Worm (Caenorhabditis elegans): Measurements from ENCODE around the gene srw-48.
"Not testable (repeated sequence)": the region's sequence is repeated elsewhere in the genome, so short reads cannot be mapped to it uniquely, and the experiment has no call there.

- not testable (repeated sequence) for TF ChIP-seq ama-1 (optimal IDR thresholded peaks at IDR 0.05); ceh-36 (tag; optimal IDR thresholded peaks at IDR 0.05); tbx-11 (GFP tag; IDR thresholded peaks at IDR 0.05); ceh-13 (GFP tag; optimal IDR thresholded peaks at IDR 0.05); pes-1 (GFP tag; IDR thresholded peaks at IDR 0.05); tbx-37 (GFP tag; conservative IDR thresholded peaks at IDR 0.05); hmbx-1 (tag; optimal IDR thresholded peaks at IDR 0.05); aly-1 (tag; optimal IDR thresholded peaks at IDR 0.05); ets-7 (tag; optimal IDR thresholded peaks at IDR 0.05); flt-1 (GFP tag; IDR thresholded peaks at IDR 0.05); sea-1 (GFP tag; conservative IDR thresholded peaks at IDR 0.05); F13C5.2 (tag; optimal IDR thresholded peaks at IDR 0.05)
Measured at ce11 chrV:16383729-16384128, 37.1 kb upstream of the srw-48 start, which contains the start of gene F13A7.7.
